Worm (Caenorhabditis elegans) whole organism, L2 larva: ENCODE data around the gene F17A2.13.

Experiments
- C34F6.9 ChIP-seq: fragments of 150-350 bp; optimal IDR thresholded peaks from 2 replicates; lab custom pipeline; 2014; ENCODE audit warnings: missing biosample characterization, missing genetic modification characterization
- F13H6.1 ChIP-seq: sonication (generic microtip); optimal IDR thresholded peaks from 2 replicates; lab custom pipeline; 2016; ENCODE audit warnings: missing genetic modification characterization, missing compliant biosample characterization
- Y55F3AM.14 ChIP-seq: fragments of 200-800 bp; sonication (Bioruptor generic); optimal IDR thresholded peaks from 2 replicates; lab custom pipeline; 2018; ENCODE audit warnings: mild to moderate bottlenecking, missing genetic modification characterization, missing compliant biosample characterization
- ZK546.5 ChIP-seq: sonication (generic microtip); optimal IDR thresholded peaks from 2 replicates; lab custom pipeline; 2017; ENCODE audit warnings: missing biosample characterization, missing genetic modification characterization
- alr-1 ChIP-seq: fragments of 150-350 bp; optimal IDR thresholded peaks from 2 replicates; lab custom pipeline; 2014; ENCODE audit warnings: missing biosample characterization, missing genetic modification characterization
- aly-2 ChIP-seq: fragments of 150-350 bp; optimal IDR thresholded peaks from 2 replicates; lab custom pipeline; 2014; ENCODE audit warnings: missing biosample characterization, missing genetic modification characterization
- ama-1 ChIP-seq: fragments of 150-350 bp; optimal IDR thresholded peaks from 2 replicates; lab custom pipeline; 2018; ENCODE audit warnings: inconsistent platforms
- blmp-1 ChIP-seq: sonication (generic microtip); optimal IDR thresholded peaks from 2 replicates; lab custom pipeline; 2017; ENCODE audit warnings: missing genetic modification characterization, mild to moderate bottlenecking, missing compliant biosample characterization, antibody characterized with exemption, moderate library complexity; ENCODE audit not compliant: insufficient read depth
- ceh-82 ChIP-seq: fragments of 150-350 bp; optimal IDR thresholded peaks from 2 replicates; lab custom pipeline; 2014; ENCODE audit warnings: missing biosample characterization, missing genetic modification characterization
- crh-2 ChIP-seq: sonication (generic microtip); optimal IDR thresholded peaks from 2 replicates; lab custom pipeline; 2017; ENCODE audit warnings: missing biosample characterization, missing genetic modification characterization
- dmd-4 ChIP-seq: sonication (generic microtip); optimal IDR thresholded peaks from 2 replicates; lab custom pipeline; 2017; ENCODE audit warnings: missing biosample characterization, missing genetic modification characterization
- elt-3 ChIP-seq: sonication (generic microtip); optimal IDR thresholded peaks from 2 replicates; lab custom pipeline; 2017; ENCODE audit warnings: missing biosample characterization, missing genetic modification characterization
- fos-1 ChIP-seq: fragments of 150-350 bp; optimal IDR thresholded peaks from 2 replicates; lab custom pipeline; 2014; ENCODE audit warnings: missing biosample characterization, missing genetic modification characterization
- gmeb-1 ChIP-seq: fragments of 150-350 bp; optimal IDR thresholded peaks from 2 replicates; lab custom pipeline; 2014; ENCODE audit warnings: missing biosample characterization, missing genetic modification characterization
- lin-11 ChIP-seq: fragments of 150-350 bp; sonication (generic microtip); optimal IDR thresholded peaks from 2 replicates; lab custom pipeline; 2014; ENCODE audit warnings: missing biosample characterization, missing genetic modification characterization, inconsistent platforms, mixed read lengths
- lin-39 ChIP-seq: fragments of 150-350 bp; optimal IDR thresholded peaks from 2 replicates; lab custom pipeline; 2014; ENCODE audit warnings: missing biosample characterization, missing genetic modification reagents, missing genetic modification characterization
- lsy-2 ChIP-seq, 2 experiments: fragments of 150-350 bp in 1 of 2; sonication (generic microtip) in 1 of 2; optimal IDR thresholded peaks; 2 replicates each; lab custom pipeline; 2014 to 2017; ENCODE audit warnings: missing biosample characterization in 2 of 2, missing genetic modification characterization in 2 of 2
- mab-5 ChIP-seq: fragments of 150-350 bp; optimal IDR thresholded peaks from 2 replicates; lab custom pipeline; 2014; ENCODE audit warnings: missing biosample characterization, missing genetic modification characterization
- mbf-1 ChIP-seq: sonication (generic microtip); optimal IDR thresholded peaks from 2 replicates; lab custom pipeline; 2017; ENCODE audit warnings: missing biosample characterization, missing genetic modification characterization
- mdl-1 ChIP-seq, 2 experiments: fragments of 150-350 bp in 1 of 2; sonication (generic microtip) in 1 of 2; optimal IDR thresholded peaks; 2 replicates each; lab custom pipeline; 2017; ENCODE audit warnings: missing biosample characterization in 2 of 2, missing genetic modification characterization in 2 of 2
- nhr-11 ChIP-seq: fragments of 150-350 bp; optimal IDR thresholded peaks from 2 replicates; lab custom pipeline; 2014; ENCODE audit warnings: missing biosample characterization, missing genetic modification characterization
- nhr-129 ChIP-seq: fragments of 150-350 bp; optimal IDR thresholded peaks from 2 replicates; lab custom pipeline; 2014; ENCODE audit warnings: missing biosample characterization, missing genetic modification characterization
- nhr-21 ChIP-seq: fragments of 150-350 bp; optimal IDR thresholded peaks from 2 replicates; lab custom pipeline; 2014; ENCODE audit warnings: missing biosample characterization, missing genetic modification characterization
- nhr-237 ChIP-seq: fragments of 150-350 bp; optimal IDR thresholded peaks from 2 replicates; lab custom pipeline; 2014; ENCODE audit warnings: missing biosample characterization, missing genetic modification characterization
- nhr-25 ChIP-seq: fragments of 150-350 bp; sonication (generic microtip); optimal IDR thresholded peaks from 3 replicates; lab custom pipeline; 2014; ENCODE audit warnings: missing biosample characterization, missing genetic modification characterization
- nhr-77 ChIP-seq: fragments of 150-350 bp; optimal IDR thresholded peaks from 2 replicates; lab custom pipeline; 2014; ENCODE audit warnings: missing biosample characterization, missing genetic modification characterization
- peb-1 ChIP-seq: fragments of 150-350 bp; optimal IDR thresholded peaks from 2 replicates; lab custom pipeline; 2014; ENCODE audit warnings: missing biosample characterization, missing genetic modification characterization
- sem-4 ChIP-seq: fragments of 150-350 bp; optimal IDR thresholded peaks from 2 replicates; lab custom pipeline; 2014; ENCODE audit warnings: missing biosample characterization, missing genetic modification reagents, missing genetic modification characterization
- skn-1 ChIP-seq: sonication (generic microtip); optimal IDR thresholded peaks from 2 replicates; lab custom pipeline; 2017; ENCODE audit warnings: missing biosample characterization, missing genetic modification characterization
- sma-3 ChIP-seq: sonication (generic microtip); optimal IDR thresholded peaks from 2 replicates; lab custom pipeline; 2016; ENCODE audit warnings: missing genetic modification reagents, missing genetic modification characterization, missing compliant biosample characterization
- snpc-4 ChIP-seq: fragments of 150-350 bp; optimal IDR thresholded peaks from 2 replicates; lab custom pipeline; 2014; ENCODE audit warnings: missing biosample characterization, missing genetic modification characterization
- unc-55 ChIP-seq: fragments of 150-350 bp; sonication (generic microtip); optimal IDR thresholded peaks from 3 replicates; lab custom pipeline; 2014; ENCODE audit warnings: missing biosample characterization, missing genetic modification reagents, missing genetic modification characterization
- unc-62 ChIP-seq: fragments of 150-350 bp; optimal IDR thresholded peaks from 2 replicates; lab custom pipeline; 2014; ENCODE audit warnings: missing biosample characterization, missing genetic modification reagents, missing genetic modification characterization
- zag-1 ChIP-seq: fragments of 150-350 bp; optimal IDR thresholded peaks from 2 replicates; lab custom pipeline; 2014; ENCODE audit warnings: missing biosample characterization, missing genetic modification characterization
- ztf-1 ChIP-seq: fragments of 200-800 bp; sonication (Bioruptor generic); conservative IDR thresholded peaks from 2 replicates; pipeline ENCODE4 v1.3.6; 2022; ENCODE audit warnings: missing genetic modification characterization, missing compliant biosample characterization
- ztf-11 ChIP-seq: sonication (generic microtip); optimal IDR thresholded peaks from 2 replicates; lab custom pipeline; 2017; ENCODE audit warnings: missing biosample characterization, missing genetic modification characterization
- ztf-4 ChIP-seq: fragments of 150-350 bp; optimal IDR thresholded peaks from 2 replicates; lab custom pipeline; 2014; ENCODE audit warnings: missing biosample characterization, missing genetic modification characterization

Gene F17A2.13

DNA sequence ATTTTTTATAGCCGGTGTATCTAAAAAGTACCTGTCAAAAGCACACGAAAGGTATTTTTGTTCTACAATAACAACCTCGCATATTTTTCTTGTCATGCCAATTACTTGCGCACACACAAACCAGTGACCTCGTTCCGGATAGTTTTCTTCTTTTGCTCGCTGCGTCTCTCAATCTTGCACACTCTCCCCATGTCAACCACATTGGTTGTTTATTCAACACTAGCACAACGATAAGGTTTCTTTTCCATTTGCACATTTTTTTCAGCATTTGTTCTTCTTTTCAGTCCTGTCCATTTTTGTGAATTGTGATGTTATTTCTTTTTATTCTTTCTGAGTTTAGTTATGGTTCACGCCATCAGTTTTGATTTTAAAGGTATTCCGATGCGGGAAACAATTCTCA is 28.8 kb downstream of the F17A2.13 start, which contains the start of gene F42F12.3:
Gene F42F12.3 (plus strand): TSS at position 372 of the 400 bp plus-strand sequence.
- TF ChIP-seq ZK546.5 (no peak), fos-1 (tag; lab: Kevin White, UChicago) (peak; percentile 3)
- TF ChIP-seq, all 48 proteins: peak for 1

DNA sequence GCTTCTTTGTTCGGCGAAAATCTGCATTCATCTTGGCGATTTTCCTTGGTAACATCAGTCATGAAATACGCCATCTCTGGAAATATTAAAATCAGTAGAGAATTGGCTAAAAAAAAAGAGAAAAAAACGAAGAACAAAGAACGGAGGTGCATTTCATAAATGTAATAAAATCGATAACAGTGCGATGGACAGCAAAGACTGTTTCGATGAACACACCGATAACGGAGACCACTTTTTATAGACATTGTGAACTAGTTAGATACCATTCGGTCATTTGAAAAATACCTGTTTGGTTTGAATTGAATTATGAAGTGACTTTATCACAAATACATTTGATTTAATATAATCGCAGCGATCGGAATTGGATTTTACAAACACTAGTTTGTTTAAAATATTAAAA is 31.4 kb downstream of the F17A2.13 start, which contains the start of gene F42F12.4:
Gene F42F12.4 (minus strand): TSS at position 76 of the 400 bp plus-strand sequence.
- TF ChIP-seq F13H6.1 (tag; lab: Kevin White, UChicago) (no peak), fos-1 (tag; lab: Kevin White, UChicago) (peak; percentile 11)
- TF ChIP-seq, all 48 proteins: peak for 1

DNA sequence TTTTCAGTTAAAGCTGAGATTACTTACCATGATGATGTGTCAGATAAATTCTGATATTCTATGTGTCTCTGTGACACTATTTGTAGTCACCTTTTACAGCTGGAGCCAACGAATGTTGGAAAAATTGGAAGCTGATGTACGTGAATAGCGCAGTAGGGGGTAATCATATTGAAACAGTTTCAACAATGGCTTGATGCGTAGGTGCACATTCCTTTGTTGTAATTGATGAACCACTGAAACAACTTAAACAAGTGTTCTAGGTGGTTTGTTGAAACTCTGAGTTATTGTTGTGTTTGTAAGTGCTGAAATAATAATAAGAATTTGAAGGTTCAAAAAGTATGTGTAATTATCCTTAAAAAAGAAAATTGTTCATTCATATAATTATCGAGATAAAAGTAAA is 35.1 kb downstream of the F17A2.13 start, which contains the start of gene nspc-12:
Gene nspc-12 (minus strand): TSS at position 101 of the 400 bp plus-strand sequence.
- TF ChIP-seq lin-11 (tag; lab: Kevin White, UChicago) (no peak), fos-1 (tag; lab: Kevin White, UChicago) (no peak), ztf-4 (tag; lab: Kevin White, UChicago) (no peak), unc-62 (GFP tag; lab: Kevin White, UChicago) (no peak)
- TF ChIP-seq, all 48 proteins: peak for 0

ce11 chrX:12357127-12357526 is 35.7 kb downstream of the F17A2.13 start, which contains the start of gene nspc-13:
TSS of gene nspc-13 (plus strand) at chrX:12357427.
- no peak for TF ChIP-seq nhr-21 (tag; lab: Kevin White, UChicago)
- no peak for TF ChIP-seq nhr-237 (tag; lab: Kevin White, UChicago)
- TF ChIP-seq ceh-82, result no peak
- no peak for TF ChIP-seq aly-2 (tag; lab: Kevin White, UChicago)
- TF ChIP-seq unc-55, result no peak
- TF ChIP-seq nhr-11 (tag; lab: Kevin White, UChicago), result no peak
- no peak for TF ChIP-seq C34F6.9 (tag; lab: Kevin White, UChicago)
- no peak for TF ChIP-seq lsy-2 (tag; optimal IDR thresholded peaks at IDR 0.05; lab: Kevin White, UChicago)
- TF ChIP-seq snpc-4, result no peak
- no peak for TF ChIP-seq mbf-1 (tag; lab: Kevin White, UChicago)
- TF ChIP-seq lin-11 (tag; lab: Kevin White, UChicago), result no peak
- no peak for TF ChIP-seq unc-62 (GFP tag; lab: Kevin White, UChicago)
- no peak for TF ChIP-seq mdl-1 (tag; optimal IDR thresholded peaks at IDR 0.05; lab: Kevin White, UChicago)
- TF ChIP-seq blmp-1 (tag; lab: Kevin White, UChicago), result no peak
- no peak for TF ChIP-seq zag-1 (tag; lab: Kevin White, UChicago)
- no peak for TF ChIP-seq crh-2 (tag; lab: Kevin White, UChicago)
- no peak for TF ChIP-seq peb-1
- TF ChIP-seq sma-3, result no peak
- no peak for TF ChIP-seq lin-39

DNA sequence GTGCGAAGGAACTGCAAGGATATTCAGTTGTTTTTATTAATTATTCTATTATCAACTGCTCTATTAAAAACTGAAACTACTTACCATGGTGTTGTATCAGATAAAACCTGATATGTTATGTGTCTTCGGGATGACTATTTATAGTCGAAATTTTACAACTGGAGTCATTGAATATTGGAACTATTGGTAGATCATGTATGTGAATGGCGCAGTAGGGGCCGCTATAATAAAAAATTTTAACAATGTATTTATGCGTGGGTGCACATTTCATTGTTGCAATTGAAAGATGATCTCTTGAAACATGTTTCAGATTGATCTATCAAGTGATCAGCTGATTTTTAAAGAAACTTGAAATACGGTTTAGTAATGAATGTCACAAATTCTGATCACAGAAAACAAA is 37.5 kb downstream of the F17A2.13 start, which contains the start of gene nspc-14:
Gene nspc-14 (minus strand): TSS at position 101 of the 400 bp plus-strand sequence.
- TF ChIP-seq nhr-237 (tag; lab: Kevin White, UChicago) (no peak), snpc-4 (no peak)

DNA sequence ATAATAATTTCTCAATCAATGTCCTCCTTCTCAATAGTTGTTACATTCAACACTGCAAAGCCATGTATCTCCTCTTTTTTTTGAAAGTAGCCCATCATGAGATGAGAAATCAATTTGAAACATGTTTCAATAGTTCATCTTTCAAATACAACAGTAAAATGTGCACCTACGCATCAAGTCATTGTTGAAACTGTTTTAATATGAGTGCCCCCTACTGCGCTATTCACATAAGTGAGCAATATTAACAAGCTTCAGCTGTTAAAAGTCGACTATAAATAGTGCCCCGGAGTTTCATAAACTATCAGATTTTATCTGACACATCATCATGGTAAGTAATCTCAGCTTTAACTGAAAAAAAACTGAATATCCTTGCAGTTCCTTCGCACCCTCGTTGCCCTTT is 39.0 kb downstream of the F17A2.13 start, which contains the start of the genes nspc-15 and F19H6.6:
Gene nspc-15 (plus strand): TSS at position 301 of the 400 bp plus-strand sequence.
Gene F19H6.6 (plus strand): TSS at position 384 of the 400 bp plus-strand sequence.
- TF ChIP-seq ZK546.5 (no peak), mab-5 (tag; lab: Kevin White, UChicago) (no peak), peb-1 (no peak), skn-1 (no peak), sma-3 (no peak), Y55F3AM.14 (GFP tag; lab: Kevin White, UChicago) (no peak), F13H6.1 (tag; lab: Kevin White, UChicago) (no peak), snpc-4 (no peak), ztf-11 (no peak), aly-2 (tag; lab: Kevin White, UChicago) (no peak), dmd-4 (tag; lab: Kevin White, UChicago) (no peak)

- TF ChIP-seq crh-2 (tag; lab: Kevin White, UChicago), result peak; percentile 99
- TF ChIP-seq C34F6.9 (tag; lab: Kevin White, UChicago), result peak; percentile 99
- TF ChIP-seq lin-39, result peak; percentile 84
- TF ChIP-seq elt-3 (tag; lab: Kevin White, UChicago), result no peak
- TF ChIP-seq alr-1 (tag; lab: Kevin White, UChicago), result no peak
- peak; percentile 99 for TF ChIP-seq fos-1 (tag; lab: Kevin White, UChicago)
- TF ChIP-seq gmeb-1 (tag; lab: Kevin White, UChicago), result peak; percentile 95
- TF ChIP-seq sem-4 (tag; lab: Kevin White, UChicago), result peak; percentile 98
- TF ChIP-seq lin-11 (tag; lab: Kevin White, UChicago), result peak; percentile 76
- peak; percentile 86; the same call in 1 of the 2 replicates for TF ChIP-seq ztf-1
- peak; percentile 98 for TF ChIP-seq sma-3
- peak; percentile 83 for TF ChIP-seq dmd-4 (tag; lab: Kevin White, UChicago)
- TF ChIP-seq ztf-4 (tag; lab: Kevin White, UChicago), result peak; percentile 97
- TF ChIP-seq ztf-11, result peak; percentile 73
- peak; percentile 91 for TF ChIP-seq blmp-1 (tag; lab: Kevin White, UChicago)
- TF ChIP-seq lsy-2 (tag; optimal IDR thresholded peaks at IDR 0.05; lab: Kevin White, UChicago), result peak; percentile 94 to 97
- peak; percentile 98 for TF ChIP-seq nhr-25 (tag; lab: Kevin White, UChicago)
- TF ChIP-seq nhr-129 (tag; lab: Kevin White, UChicago), result peak; percentile 99
- TF ChIP-seq aly-2 (tag; lab: Kevin White, UChicago), result peak; percentile 90
- no peak for TF ChIP-seq ama-1 (lab: Kevin White, UChicago)
- peak; percentile 76 for TF ChIP-seq mbf-1 (tag; lab: Kevin White, UChicago)
- peak; percentile 99 for TF ChIP-seq skn-1
- peak; percentile 99 for TF ChIP-seq nhr-77 (tag; lab: Kevin White, UChicago)
- TF ChIP-seq Y55F3AM.14 (GFP tag; lab: Kevin White, UChicago), result peak; percentile 78
These were observed 41.6 kb downstream of the F17A2.13 start for ce11 chrX:12362951-12363486.
